Worm (Caenorhabditis elegans) whole organism, young adult: ENCODE measurements around the gene F13C5.3.

Experiments used
- B0035.1 ChIP-seq: sonication (generic microtip); optimal IDR thresholded peaks from 2 replicates; lab custom pipeline; 2016; ENCODE audit warnings: missing genetic modification characterization, mild to moderate bottlenecking, missing compliant biosample characterization, missing genotype, missing genetic modification reagents
- F10E7.11 ChIP-seq: sonication (generic microtip); optimal IDR thresholded peaks from 2 replicates; lab custom pipeline; 2017; ENCODE audit warnings: mild to moderate bottlenecking, missing genetic modification characterization, moderate library complexity, missing compliant biosample characterization
- F22D6.2 ChIP-seq: sonication (generic microtip); optimal IDR thresholded peaks from 2 replicates; lab custom pipeline; 2016; ENCODE audit warnings: mild to moderate bottlenecking, missing genetic modification characterization, missing compliant biosample characterization
- F23B12.7 ChIP-seq: sonication (generic microtip); optimal IDR thresholded peaks from 2 replicates; lab custom pipeline; 2017; ENCODE audit warnings: missing genetic modification characterization, mild to moderate bottlenecking, missing compliant biosample characterization, antibody characterized with exemption, moderate library complexity; ENCODE audit not compliant: insufficient read depth
- F37B4.10 ChIP-seq: fragments of 200-800 bp; sonication (Bioruptor generic); IDR thresholded peaks from 2 replicates; pipeline ENCODE4 v1.3.6; 2022; ENCODE audit warnings: missing genetic modification characterization, missing compliant biosample characterization
- F57A8.1 ChIP-seq: fragments of 200-800 bp; sonication (Bioruptor generic); optimal IDR thresholded peaks from 2 replicates; lab custom pipeline; 2018; ENCODE audit warnings: mild to moderate bottlenecking, missing genetic modification characterization, moderate library complexity, missing compliant biosample characterization
- T07F8.4 ChIP-seq: sonication (generic microtip); optimal IDR thresholded peaks from 2 replicates; lab custom pipeline; 2016; ENCODE audit warnings: mild to moderate bottlenecking, missing genetic modification characterization, moderate library complexity, missing compliant biosample characterization
- T26A5.8 ChIP-seq: sonication (generic microtip); optimal IDR thresholded peaks from 2 replicates; lab custom pipeline; 2016; ENCODE audit warnings: missing genetic modification characterization, missing compliant biosample characterization
- Y53F4B.3 ChIP-seq: fragments of 200-800 bp; sonication (Bioruptor generic); IDR thresholded peaks from 2 replicates; pipeline ENCODE4 v1.3.6; 2022; ENCODE audit warnings: missing genetic modification reagents, missing genetic modification characterization, missing compliant biosample characterization
- ZK185.1 ChIP-seq: sonication (generic microtip); optimal IDR thresholded peaks from 2 replicates; lab custom pipeline; 2016; ENCODE audit warnings: mild to moderate bottlenecking, missing genetic modification characterization, missing compliant biosample characterization; ENCODE audit not compliant: poor library complexity, severe bottlenecking
- akir-1 ChIP-seq: fragments of 200-800 bp; sonication (Bioruptor generic); optimal IDR thresholded peaks from 2 replicates; lab custom pipeline; 2018; ENCODE audit warnings: mild to moderate bottlenecking, missing genetic modification characterization, moderate library complexity, missing compliant biosample characterization
- aptf-2 ChIP-seq: fragments of 200-800 bp; sonication (Bioruptor generic); conservative IDR thresholded peaks from 2 replicates; pipeline ENCODE4 v1.3.6; 2022; ENCODE audit warnings: missing genetic modification reagents, missing genetic modification characterization, missing compliant biosample characterization
- aptf-3 ChIP-seq: fragments of 200-800 bp; sonication (Bioruptor generic); IDR thresholded peaks from 2 replicates; pipeline ENCODE4 v1.3.6; 2022; ENCODE audit warnings: missing genetic modification characterization, missing compliant biosample characterization
- athp-1 ChIP-seq: sonication (generic microtip); optimal IDR thresholded peaks from 2 replicates; lab custom pipeline; 2017; ENCODE audit warnings: mild to moderate bottlenecking, missing genetic modification characterization, missing compliant biosample characterization
- attf-5 ChIP-seq: fragments of 200-800 bp; sonication (Bioruptor generic); optimal IDR thresholded peaks from 2 replicates; lab custom pipeline; 2018; ENCODE audit warnings: mild to moderate bottlenecking, missing genetic modification characterization, missing compliant biosample characterization
- bed-1 ChIP-seq: fragments of 200-800 bp; sonication (Bioruptor generic); IDR thresholded peaks from 2 replicates; pipeline ENCODE4 v1.3.6; 2022; ENCODE audit warnings: missing genetic modification reagents, missing genetic modification characterization, missing compliant biosample characterization
- cebp-2 ChIP-seq: fragments of 200-800 bp; sonication (Bioruptor generic); IDR thresholded peaks from 2 replicates; pipeline ENCODE4 v1.3.6; 2022; ENCODE audit warnings: missing genetic modification characterization, missing compliant biosample characterization
- ceh-40 ChIP-seq: fragments of 200-800 bp; sonication (Bioruptor generic); IDR thresholded peaks from 2 replicates; pipeline ENCODE4 v1.3.6; 2022; ENCODE audit warnings: missing genetic modification characterization, missing compliant biosample characterization
- ceh-79 ChIP-seq: sonication (generic microtip); optimal IDR thresholded peaks from 2 replicates; lab custom pipeline; 2017; ENCODE audit warnings: mild to moderate bottlenecking, missing genetic modification characterization, missing compliant biosample characterization
- chd-7 ChIP-seq: sonication (generic microtip); optimal IDR thresholded peaks from 2 replicates; lab custom pipeline; 2016; ENCODE audit warnings: mild to moderate bottlenecking, missing genetic modification characterization, moderate library complexity, missing compliant biosample characterization
- die-1 ChIP-seq: sonication (generic microtip); optimal IDR thresholded peaks from 2 replicates; lab custom pipeline; 2016; ENCODE audit warnings: missing genotype, mild to moderate bottlenecking, missing genetic modification characterization, missing compliant biosample characterization
- dpff-1 ChIP-seq: sonication (generic microtip); optimal IDR thresholded peaks from 2 replicates; lab custom pipeline; 2017; ENCODE audit warnings: mild to moderate bottlenecking, missing genetic modification characterization, missing compliant biosample characterization
- egl-18 ChIP-seq: fragments of 200-800 bp; sonication (Bioruptor generic); IDR thresholded peaks from 2 replicates; pipeline ENCODE4 v1.3.6; 2022; ENCODE audit warnings: missing genetic modification reagents, missing genetic modification characterization, missing compliant biosample characterization
- him-1 ChIP-seq: sonication (generic microtip); optimal IDR thresholded peaks from 2 replicates; lab custom pipeline; 2016; ENCODE audit warnings: missing genotype, missing genetic modification reagents, missing genetic modification characterization, missing compliant biosample characterization
- hrde-1 ChIP-seq: sonication (generic microtip); optimal IDR thresholded peaks from 2 replicates; lab custom pipeline; 2016; ENCODE audit warnings: missing genetic modification characterization, mild to moderate bottlenecking, missing compliant biosample characterization, moderate library complexity, missing genotype, missing genetic modification reagents, borderline replicate concordance
- lag-1 ChIP-seq: fragments of 200-800 bp; sonication (Bioruptor generic); IDR thresholded peaks from 2 replicates; pipeline ENCODE4 v1.3.6; 2022; ENCODE audit warnings: missing genetic modification reagents, missing genetic modification characterization, missing compliant biosample characterization
- let-607 ChIP-seq, 2 experiments: fragments of 200-800 bp in 1 of 2; sonication (Bioruptor generic) in 1 of 2; sonication (generic microtip) in 1 of 2; optimal IDR thresholded peaks; 2 replicates each; lab custom pipeline; 2016 to 2018; ENCODE audit warnings: mild to moderate bottlenecking in 2 of 2, missing compliant biosample characterization in 2 of 2, missing genetic modification characterization in 2 of 2, moderate library complexity in 2 of 2, missing genotype in 1 of 2
- lin-54 ChIP-seq: fragments of 200-800 bp; sonication (Bioruptor generic); optimal IDR thresholded peaks from 2 replicates; lab custom pipeline; 2018; ENCODE audit warnings: mild to moderate bottlenecking, missing genetic modification characterization, missing compliant biosample characterization
- lir-1 ChIP-seq: fragments of 200-800 bp; sonication (Bioruptor generic); conservative IDR thresholded peaks from 2 replicates; pipeline ENCODE4 v1.3.6; 2022; ENCODE audit warnings: missing genetic modification reagents, missing genetic modification characterization, missing compliant biosample characterization
- lsl-1 ChIP-seq: fragments of 200-800 bp; sonication (Bioruptor generic); optimal IDR thresholded peaks from 2 replicates; lab custom pipeline; 2018; ENCODE audit warnings: mild to moderate bottlenecking, missing genetic modification characterization, moderate library complexity, missing compliant biosample characterization
- madf-6 ChIP-seq: fragments of 200-800 bp; sonication (Bioruptor generic); IDR thresholded peaks from 2 replicates; pipeline ENCODE4 v1.3.6; 2022; ENCODE audit warnings: missing genetic modification reagents, missing genetic modification characterization, missing compliant biosample characterization
- madf-8 ChIP-seq: fragments of 200-800 bp; sonication (Bioruptor generic); conservative IDR thresholded peaks from 2 replicates; pipeline ENCODE4 v1.3.6; 2022; ENCODE audit warnings: missing genetic modification reagents, missing genetic modification characterization, missing compliant biosample characterization
- mcd-1 ChIP-seq: fragments of 200-800 bp; sonication (Bioruptor generic); IDR thresholded peaks from 2 replicates; pipeline ENCODE4 v1.3.6; 2022; ENCODE audit warnings: missing genetic modification reagents, missing genetic modification characterization, missing compliant biosample characterization
- mel-28 ChIP-seq: sonication (generic microtip); optimal IDR thresholded peaks from 2 replicates; lab custom pipeline; 2016; ENCODE audit warnings: borderline replicate concordance, mild to moderate bottlenecking, missing genetic modification characterization, missing compliant biosample characterization
- mes-4 ChIP-seq: sonication (generic microtip); optimal IDR thresholded peaks from 2 replicates; lab custom pipeline; 2016; ENCODE audit warnings: missing genotype, missing genetic modification characterization, missing compliant biosample characterization
- mxl-1 ChIP-seq: sonication (generic microtip); optimal IDR thresholded peaks from 2 replicates; lab custom pipeline; 2016; ENCODE audit warnings: missing genetic modification characterization, missing compliant biosample characterization
- nfya-1 ChIP-seq: sonication (generic microtip); optimal IDR thresholded peaks from 2 replicates; lab custom pipeline; 2017; ENCODE audit warnings: antibody characterized with exemption, missing compliant biosample characterization, missing genetic modification characterization, borderline replicate concordance; ENCODE audit not compliant: insufficient read depth
- nhr-120 ChIP-seq: fragments of 200-800 bp; sonication (Bioruptor generic); IDR thresholded peaks from 2 replicates; pipeline ENCODE4 v1.3.6; 2022; ENCODE audit warnings: missing genetic modification characterization, missing compliant biosample characterization
- nhr-27 ChIP-seq: fragments of 200-800 bp; sonication (Bioruptor generic); optimal IDR thresholded peaks from 2 replicates; lab custom pipeline; 2018; ENCODE audit warnings: mild to moderate bottlenecking, missing genetic modification characterization, moderate library complexity, missing compliant biosample characterization
- nhr-90 ChIP-seq: sonication (generic microtip); optimal IDR thresholded peaks from 2 replicates; lab custom pipeline; 2016; ENCODE audit warnings: missing genotype, mild to moderate bottlenecking, missing genetic modification characterization, missing compliant biosample characterization
- rcor-1 ChIP-seq: fragments of 200-800 bp; sonication (Bioruptor generic); IDR thresholded peaks from 2 replicates; pipeline ENCODE4 v1.3.6; 2022; ENCODE audit warnings: missing genetic modification reagents, missing genetic modification characterization, missing compliant biosample characterization
- sdz-38 ChIP-seq: sonication (generic microtip); optimal IDR thresholded peaks from 2 replicates; lab custom pipeline; 2016; ENCODE audit warnings: missing genotype, missing genetic modification characterization, missing compliant biosample characterization
- somi-1 ChIP-seq: fragments of 200-800 bp; sonication (Bioruptor generic); optimal IDR thresholded peaks from 2 replicates; lab custom pipeline; 2018; ENCODE audit warnings: mild to moderate bottlenecking, missing genetic modification characterization, missing compliant biosample characterization
- sptf-2 ChIP-seq: fragments of 200-800 bp; sonication (Bioruptor generic); optimal IDR thresholded peaks from 2 replicates; lab custom pipeline; 2018; ENCODE audit warnings: mild to moderate bottlenecking, missing genetic modification characterization, missing compliant biosample characterization
- tbp1 ChIP-seq: fragments of 200-800 bp; sonication (Bioruptor generic); optimal IDR thresholded peaks from 2 replicates; lab custom pipeline; 2018; ENCODE audit warnings: mild to moderate bottlenecking, missing genetic modification characterization, missing compliant biosample characterization
- unc-130 ChIP-seq: sonication (generic microtip); optimal IDR thresholded peaks from 2 replicates; lab custom pipeline; 2016; ENCODE audit warnings: missing genetic modification reagents, missing genetic modification characterization, missing compliant biosample characterization
- xnd-1 ChIP-seq: sonication (generic microtip); optimal IDR thresholded peaks from 2 replicates; lab custom pipeline; 2016; ENCODE audit warnings: missing genotype, missing genetic modification reagents, missing genetic modification characterization, missing compliant biosample characterization
- ztf-28 ChIP-seq: fragments of 200-800 bp; sonication (Bioruptor generic); IDR thresholded peaks from 2 replicates; pipeline ENCODE4 v1.3.6; 2022; ENCODE audit warnings: missing genetic modification reagents, missing genetic modification characterization, missing compliant biosample characterization
- ztf-6 ChIP-seq: fragments of 200-800 bp; sonication (Bioruptor generic); IDR thresholded peaks from 2 replicates; pipeline ENCODE4 v1.3.6; 2022; ENCODE audit warnings: missing genetic modification reagents, missing genetic modification characterization, missing compliant biosample characterization

The F13C5.3 gene

ce11 chrX:593245-593733 is 6.1 kb downstream of the F13C5.3 start (continued):
- peak; percentile 12 for TF ChIP-seq F10E7.11 (tag; lab: Kevin White, UChicago)
- no peak for TF ChIP-seq ceh-40 (GFP tag; lab: Robert Waterston, UW)
- no peak; the same call in none of the 2 replicates for TF ChIP-seq mcd-1 (GFP tag; lab: Robert Waterston, UW)
- no peak for TF ChIP-seq athp-1 (tag; lab: Kevin White, UChicago)
- TF ChIP-seq lin-54 (GFP tag; lab: Kevin White, UChicago): peak; percentile 42
- TF ChIP-seq aptf-3 (GFP tag; lab: Robert Waterston, UW): no peak
- peak; percentile 76 for TF ChIP-seq F23B12.7 (tag; lab: Kevin White, UChicago)
- no peak for TF ChIP-seq cebp-2 (GFP tag; lab: Robert Waterston, UW)
- no peak for TF ChIP-seq egl-18 (GFP tag; lab: Robert Waterston, UW)
- peak; percentile 36 for TF ChIP-seq F22D6.2
- TF ChIP-seq attf-5 (GFP tag; lab: Kevin White, UChicago): peak; percentile 81
- no peak for TF ChIP-seq nhr-120 (GFP tag; lab: Robert Waterston, UW)
- TF ChIP-seq chd-7: peak; percentile 81
- TF ChIP-seq somi-1 (GFP tag; lab: Kevin White, UChicago): peak; percentile 71
- TF ChIP-seq F57A8.1 (GFP tag; lab: Kevin White, UChicago): no peak
- no peak for TF ChIP-seq nfya-1 (tag; lab: Kevin White, UChicago)
- TF ChIP-seq ztf-6: no peak
- TF ChIP-seq T07F8.4 (tag; lab: Kevin White, UChicago): no peak
- no peak for TF ChIP-seq F37B4.10
- TF ChIP-seq mel-28 (tag; lab: Kevin White, UChicago): no peak
- TF ChIP-seq tbp1 (GFP tag; lab: Kevin White, UChicago): no peak
- no peak for TF ChIP-seq lir-1 (GFP tag; lab: Robert Waterston, UW)
- TF ChIP-seq hrde-1 (tag; lab: Kevin White, UChicago): no peak
- TF ChIP-seq bed-1 (GFP tag; lab: Robert Waterston, UW): no peak
- TF ChIP-seq aptf-2 (GFP tag; lab: Robert Waterston, UW): no peak
- no peak for TF ChIP-seq T26A5.8
- no peak for TF ChIP-seq Y53F4B.3 (GFP tag; lab: Robert Waterston, UW)
- TF ChIP-seq sdz-38: no peak
- no peak for TF ChIP-seq nhr-27 (tag; lab: Kevin White, UChicago)
- TF ChIP-seq rcor-1: peak; percentile 61; the same call in 1 of the 2 replicates
- TF ChIP-seq lag-1 (GFP tag; lab: Robert Waterston, UW): no peak
- no peak for TF ChIP-seq madf-6 (GFP tag; lab: Robert Waterston, UW)
- no peak for TF ChIP-seq mes-4 (tag; lab: Kevin White, UChicago)
- no peak for TF ChIP-seq sptf-2 (GFP tag; lab: Kevin White, UChicago)
- no peak for TF ChIP-seq ztf-28
- peak in 1 of 2 experiments; percentile 59 for TF ChIP-seq let-607 (tag; optimal IDR thresholded peaks at IDR 0.05; lab: Kevin White, UChicago)
- no peak for TF ChIP-seq mxl-1 (tag; lab: Kevin White, UChicago)
- TF ChIP-seq unc-130: no peak
- TF ChIP-seq madf-8: no peak
- TF ChIP-seq akir-1: no peak
- TF ChIP-seq xnd-1: no peak
- TF ChIP-seq him-1: no peak
- peak; percentile 21 for TF ChIP-seq B0035.1 (tag; lab: Kevin White, UChicago)
- peak; percentile 2 for TF ChIP-seq nhr-90 (tag; lab: Kevin White, UChicago)
- TF ChIP-seq ZK185.1 (tag; lab: Kevin White, UChicago): peak; percentile 89
- peak; percentile 47 for TF ChIP-seq die-1 (tag; lab: Kevin White, UChicago)
- TF ChIP-seq ceh-79 (tag; lab: Kevin White, UChicago): no peak
- no peak for TF ChIP-seq lsl-1 (GFP tag; lab: Kevin White, UChicago)
- TF ChIP-seq dpff-1 (tag; lab: Kevin White, UChicago): no peak
